Worm (Caenorhabditis elegans) whole organism, early embryonic: Measurements from ENCODE around the gene C08B6.18.

Experiments used
- F13C5.2 ChIP-seq: sonication (generic microtip); optimal IDR thresholded peaks from 2 replicates; lab custom pipeline; 2017; ENCODE audit warnings: mild to moderate bottlenecking, missing genetic modification characterization, inconsistent platforms, missing compliant biosample characterization
- aly-1 ChIP-seq: sonication (generic microtip); optimal IDR thresholded peaks from 2 replicates; lab custom pipeline; 2016; ENCODE audit warnings: missing genetic modification characterization, missing compliant biosample characterization
- ama-1 ChIP-seq: fragments of 150-350 bp; optimal IDR thresholded peaks from 2 replicates; lab custom pipeline; 2014
- ceh-13 ChIP-seq: fragments of 200-800 bp; sonication (Bioruptor generic); optimal IDR thresholded peaks from 2 replicates; lab custom pipeline; 2018; ENCODE audit warnings: mild to moderate bottlenecking, missing genetic modification characterization, missing compliant biosample characterization
- ceh-36 ChIP-seq: sonication (generic microtip); optimal IDR thresholded peaks from 2 replicates; lab custom pipeline; 2016; ENCODE audit warnings: missing genetic modification characterization, inconsistent platforms, missing compliant biosample characterization
- ets-7 ChIP-seq: sonication (generic microtip); optimal IDR thresholded peaks from 2 replicates; lab custom pipeline; 2016; ENCODE audit warnings: missing genotype, missing genetic modification characterization, missing compliant biosample characterization
- flt-1 ChIP-seq: fragments of 200-800 bp; sonication (Bioruptor generic); IDR thresholded peaks from 2 replicates; pipeline ENCODE4 v1.3.6; 2022; ENCODE audit warnings: missing genetic modification characterization, missing compliant biosample characterization
- hmbx-1 ChIP-seq: sonication (generic microtip); optimal IDR thresholded peaks from 2 replicates; lab custom pipeline; 2016; ENCODE audit warnings: mild to moderate bottlenecking, missing genetic modification characterization, missing compliant biosample characterization
- hmg-4 ChIP-seq: fragments of 200-800 bp; sonication (Bioruptor generic); optimal IDR thresholded peaks from 2 replicates; lab custom pipeline; 2018; ENCODE audit warnings: mild to moderate bottlenecking, missing genetic modification characterization, missing compliant biosample characterization
- hnd-1 ChIP-seq: sonication (generic microtip); optimal IDR thresholded peaks from 2 replicates; lab custom pipeline; 2016; ENCODE audit warnings: missing genetic modification characterization, missing compliant biosample characterization
- scrt-1 ChIP-seq: fragments of 200-800 bp; sonication (Bioruptor generic); IDR thresholded peaks from 2 replicates; pipeline ENCODE4 v1.3.6; 2022; ENCODE audit warnings: missing genetic modification characterization, missing compliant biosample characterization
- tbx-11 ChIP-seq: fragments of 200-800 bp; sonication (Bioruptor generic); IDR thresholded peaks from 2 replicates; pipeline ENCODE4 v1.3.6; 2022; ENCODE audit warnings: missing genetic modification characterization, missing compliant biosample characterization
- tbx-37 ChIP-seq: fragments of 200-800 bp; sonication (Bioruptor generic); conservative IDR thresholded peaks from 2 replicates; pipeline ENCODE4 v1.3.6; 2022; ENCODE audit warnings: missing genetic modification reagents, missing genetic modification characterization, missing compliant biosample characterization

DNA sequence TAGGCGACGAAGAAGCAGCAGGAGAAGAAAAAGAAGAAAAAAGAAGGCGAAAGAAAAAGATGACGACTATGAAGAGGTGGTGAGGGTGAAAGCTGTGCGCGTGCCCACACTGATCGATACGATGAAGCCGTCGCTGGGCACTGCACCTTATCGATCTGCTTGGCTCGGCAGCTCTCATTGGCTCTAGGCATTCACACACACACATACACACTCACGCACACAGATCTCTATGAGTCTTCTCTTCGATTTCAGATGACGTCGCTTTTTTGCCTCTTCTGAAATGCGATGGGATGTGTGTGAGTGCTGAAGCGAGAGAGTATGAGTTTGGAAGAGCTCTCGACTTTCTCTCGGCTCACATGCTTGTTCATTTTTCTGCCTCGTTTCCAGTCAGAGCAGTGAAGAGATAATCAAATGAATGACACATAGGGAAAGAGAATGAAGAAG lies 40.7 kb upstream of the C08B6.18 start:
- TF ChIP-seq scrt-1 (GFP tag; lab: Robert Waterston, UW) (no peak), flt-1 (GFP tag; lab: Robert Waterston, UW) (no peak), ets-7 (tag; lab: Kevin White, UChicago) (no peak), tbx-37 (GFP tag; lab: Robert Waterston, UW) (no peak), ama-1 (lab: Kevin White, UChicago) (no peak), F13C5.2 (tag; lab: Kevin White, UChicago) (no peak), ceh-13 (no peak), hnd-1 (tag; lab: Kevin White, UChicago) (no peak), aly-1 (tag; lab: Kevin White, UChicago) (no peak), tbx-11 (no peak), ceh-36 (tag; lab: Kevin White, UChicago) (no peak), hmbx-1 (tag; lab: Kevin White, UChicago) (no peak), hmg-4 (GFP tag; lab: Kevin White, UChicago) (no peak)
